Fruit fly (Drosophila melanogaster): ENCODE data around the gene aay.

The aay gene

dm6 chr3L:9419328-9419727 is 3.7 kb upstream of the aay start (continued):
- TF ChIP-seq CG2199 (GFP tag; IDR thresholded peaks at IDR 0.05) (0 out of 3 replicates have a peak, but pooled peaks have one; percentile 33), btn (GFP tag; optimal IDR thresholded peaks at IDR 0.05) (no peak), sens (GFP tag) (no peak), Xrp1 (GFP tag; IDR thresholded peaks at IDR 0.05) (peak; percentile 14; the same call in 1 of the 2 replicates), Awh (GFP tag; IDR thresholded peaks at IDR 0.05) (peak; percentile 56; the same call in 1 of the 2 replicates), lmd (GFP tag; IDR thresholded peaks at IDR 0.05) (peak; percentile 11; the same call in 1 of the 2 replicates), disco-r (GFP tag; optimal IDR thresholded peaks at IDR 0.05) (no peak), CG9609 (GFP tag; optimal IDR thresholded peaks at IDR 0.05) (no peak), Hey (tag; optimal IDR thresholded peaks at IDR 0.05) (no peak), gcm2 (GFP tag; optimal IDR thresholded peaks at IDR 0.05) (no peak), CG9437 (GFP tag; optimal IDR thresholded peaks at IDR 0.05) (no peak), nmo (GFP tag; optimal IDR thresholded peaks at IDR 0.05) (no peak), HLH3B (GFP tag; IDR thresholded peaks at IDR 0.05) (0 out of 2 replicates have a peak, but pooled peaks have one; percentile 6), ap (GFP tag; IDR thresholded peaks at IDR 0.05) (0 out of 2 replicates have a peak, but pooled peaks have one; percentile 35), NC2β (GFP tag; optimal IDR thresholded peaks at IDR 0.05) (no peak), CG11695 (GFP tag; IDR thresholded peaks at IDR 0.05) (peak; percentile 40; the same call in 1 of the 3 replicates), CG5953 (GFP tag; IDR thresholded peaks at IDR 0.05) (0 out of 2 replicates have a peak, but pooled peaks have one; percentile 50), CG17385 (GFP tag; optimal IDR thresholded peaks at IDR 0.05) (no peak), sc (optimal IDR thresholded peaks at IDR 0.05) (no peak), sc (GFP tag; optimal IDR thresholded peaks at IDR 0.05) (no peak), lilli (GFP tag; optimal IDR thresholded peaks at IDR 0.05) (no peak), CG34422 (GFP tag; IDR thresholded peaks at IDR 0.05) (0 out of 3 replicates have a peak, but pooled peaks have one; percentile 26), danr (GFP tag; IDR thresholded peaks at IDR 0.05) (no peak), gfzf (GFP tag; optimal IDR thresholded peaks at IDR 0.05) (no peak), CG14860 (GFP tag; IDR thresholded peaks at IDR 0.05; ENCODE audit: partially characterized antibody) (no peak), prd (optimal IDR thresholded peaks at IDR 0.05) (no peak), prd (GFP tag; IDR thresholded peaks at IDR 0.05) (peak; percentile 33; the same call in 1 of the 3 replicates), onecut (GFP tag; IDR thresholded peaks at IDR 0.05) (no peak), ttk (GFP tag; IDR thresholded peaks at IDR 0.05) (0 out of 2 replicates have a peak, but pooled peaks have one; percentile 5), eyg (GFP tag; optimal IDR thresholded peaks at IDR 0.05) (no peak), CG10274 (GFP tag; optimal IDR thresholded peaks at IDR 0.05) (no peak), crol (GFP tag; IDR thresholded peaks at IDR 0.05) (no peak), Doc3 (GFP tag; IDR thresholded peaks at IDR 0.05; ENCODE audit: partially characterized antibody) (no peak), Drgx (GFP tag; IDR thresholded peaks at IDR 0.05) (peak; percentile 83), gce (GFP tag; IDR thresholded peaks at IDR 0.05) (no peak), vvl (GFP tag; IDR thresholded peaks at IDR 0.05) (peak; percentile 46; the same call in 1 of the 2 replicates), sr (GFP tag; IDR thresholded peaks at IDR 0.05) (0 out of 3 replicates have a peak, but pooled peaks have one; percentile 25), Fer1 (GFP tag; optimal IDR thresholded peaks at IDR 0.05) (no peak), crp (GFP tag; optimal IDR thresholded peaks at IDR 0.05) (no peak), Ptx1 (GFP tag; IDR thresholded peaks at IDR 0.05) (0 out of 2 replicates have a peak, but pooled peaks have one; percentile 20), oc (tag; optimal IDR thresholded peaks at IDR 0.05) (no peak), CG6689 (GFP tag; IDR thresholded peaks at IDR 0.05) (no peak), zen2 (GFP tag; IDR thresholded peaks at IDR 0.05; ENCODE audit: partially characterized antibody) (no peak), ems (GFP tag; optimal IDR thresholded peaks at IDR 0.05) (no peak)

Measured in whole organism, embryonic.